Worm (Caenorhabditis elegans): ENCODE results near the gene srv-5.

Gene srv-5

ce11 chrX:4260297-4260696 is 8.2 kb downstream of the srv-5 start, which contains the start of gene C52B9.4:
Gene C52B9.4, plus strand, starts transcription at chrX:4260652.
- peak; percentile 19 for TF ChIP-seq attf-5 (GFP tag; optimal IDR thresholded peaks at IDR 0.05)
- TF ChIP-seq let-526 (GFP tag; IDR thresholded peaks at IDR 0.05): no peak
- TF ChIP-seq mxl-1 (tag; optimal IDR thresholded peaks at IDR 0.05): no peak
- peak; percentile 56; the same call in 1 of the 2 replicates for TF ChIP-seq hmg-1.2 (GFP tag; IDR thresholded peaks at IDR 0.05)
- peak; percentile 16 for TF ChIP-seq nhr-80 (tag; optimal IDR thresholded peaks at IDR 0.05)
- TF ChIP-seq let-607 (tag; optimal IDR thresholded peaks at IDR 0.05): peak in 1 of 2 experiments; percentile 8
- no peak for TF ChIP-seq D2030.7 (GFP tag; IDR thresholded peaks at IDR 0.05)
- peak; percentile 28 for TF ChIP-seq lin-40 (tag; optimal IDR thresholded peaks at IDR 0.05)
- 0 out of 2 replicates have a peak, but pooled peaks have one; percentile 47 for TF ChIP-seq aptf-2 (GFP tag; conservative IDR thresholded peaks at IDR 0.05)

ce11 chrX:4263820-4264219 is 11.7 kb downstream of the srv-5 start:
- no peak for TF ChIP-seq cebp-2 (GFP tag; IDR thresholded peaks at IDR 0.05)
- no peak for TF ChIP-seq F39B2.1 (GFP tag; IDR thresholded peaks at IDR 0.05)
- no peak for TF ChIP-seq mel-28 (tag; optimal IDR thresholded peaks at IDR 0.05; ENCODE audit: borderline replicate concordance)
- TF ChIP-seq pha-4 (tag; optimal IDR thresholded peaks at IDR 0.05): no peak
- no peak for TF ChIP-seq unc-62 (GFP tag; optimal IDR thresholded peaks at IDR 0.05)
- TF ChIP-seq snpc-1.3 (tag; optimal IDR thresholded peaks at IDR 0.05; ENCODE audit: insufficient read depth): no peak

ce11 chrX:4265283-4265907 is 13.2 kb downstream of the srv-5 start, which contains the start of gene coel-1:
Gene coel-1, plus strand, starts transcription at chrX:4265663.
- no peak for TF ChIP-seq F10E7.11 (tag; optimal IDR thresholded peaks at IDR 0.05)
- no peak for TF ChIP-seq C06A6.2 (GFP tag; conservative IDR thresholded peaks at IDR 0.05)
- no peak for TF ChIP-seq ceh-79 (tag; optimal IDR thresholded peaks at IDR 0.05)
- TF ChIP-seq egl-44 (GFP tag; IDR thresholded peaks at IDR 0.05): no peak
- no peak for TF ChIP-seq ekl-4 (GFP tag; IDR thresholded peaks at IDR 0.05)
- TF ChIP-seq C17E4.6 (GFP tag; IDR thresholded peaks at IDR 0.05): no peak
- TF ChIP-seq egl-18 (GFP tag; IDR thresholded peaks at IDR 0.05): no peak
- no peak for TF ChIP-seq nhr-120 (GFP tag; IDR thresholded peaks at IDR 0.05)
- no peak for TF ChIP-seq pha-4 (tag; optimal IDR thresholded peaks at IDR 0.05)
- no peak for TF ChIP-seq F23B12.7 (tag; optimal IDR thresholded peaks at IDR 0.05; ENCODE audit: insufficient read depth)
- TF ChIP-seq rpc-1 (optimal IDR thresholded peaks at IDR 0.05): no peak
- no peak for TF ChIP-seq rpc-1 (tag; optimal IDR thresholded peaks at IDR 0.05)
- no peak for TF ChIP-seq xnd-1 (tag; optimal IDR thresholded peaks at IDR 0.05)
- TF ChIP-seq lsl-1 (GFP tag; optimal IDR thresholded peaks at IDR 0.05): no peak
- TF ChIP-seq zfh-2 (GFP tag; conservative IDR thresholded peaks at IDR 0.05): peak; percentile 89
- TF ChIP-seq snpc-3.4 (tag; optimal IDR thresholded peaks at IDR 0.05): no peak
- TF ChIP-seq Y53G8AR.9 (GFP tag; conservative IDR thresholded peaks at IDR 0.05): no peak
- TF ChIP-seq athp-1 (tag; optimal IDR thresholded peaks at IDR 0.05): no peak
- no peak for TF ChIP-seq B0019.2 (GFP tag; conservative IDR thresholded peaks at IDR 0.05)
- no peak for TF ChIP-seq F33H1.4 (GFP tag; IDR thresholded peaks at IDR 0.05)
- TF ChIP-seq him-1 (tag; optimal IDR thresholded peaks at IDR 0.05): no peak
- TF ChIP-seq bed-1 (GFP tag; IDR thresholded peaks at IDR 0.05): no peak
- TF ChIP-seq sptf-2 (GFP tag; optimal IDR thresholded peaks at IDR 0.05): no peak
- no peak for TF ChIP-seq fkh-3 (tag; optimal IDR thresholded peaks at IDR 0.05)
- TF ChIP-seq pbrm-1 (GFP tag; IDR thresholded peaks at IDR 0.05): no peak
- no peak for TF ChIP-seq tbx-9 (tag; optimal IDR thresholded peaks at IDR 0.05; ENCODE audit: borderline replicate concordance)
- TF ChIP-seq F52B5.7 (tag; optimal IDR thresholded peaks at IDR 0.05): no peak
- no peak for TF ChIP-seq zim-3 (tag; optimal IDR thresholded peaks at IDR 0.05)
- TF ChIP-seq madf-3 (GFP tag; IDR thresholded peaks at IDR 0.05): no peak
- no peak for TF ChIP-seq repo-1 (tag; optimal IDR thresholded peaks at IDR 0.05)
- TF ChIP-seq tlf-1 (GFP tag; optimal IDR thresholded peaks at IDR 0.05): no peak
- TF ChIP-seq Y79H2A.3 (GFP tag; conservative IDR thresholded peaks at IDR 0.05): no peak
